Fruit fly (Drosophila melanogaster): Measurements from ENCODE around the gene Snx21.

Snx21 gene

dm6 chr2L:2734215-2734614, 31.2 kb downstream of the Snx21 start:
- TF ChIP-seq Myc (optimal IDR thresholded peaks at IDR 0.05) (no peak), ttk (optimal IDR thresholded peaks at IDR 0.05) (no peak), Sin3A (optimal IDR thresholded peaks at IDR 0.05) (no peak), h (optimal IDR thresholded peaks at IDR 0.05) (no peak), insv (optimal IDR thresholded peaks at IDR 0.05) (no peak), psq (optimal IDR thresholded peaks at IDR 0.05) (no peak)

dm6 chr2L:2732139-2732830, 33.2 kb downstream of the Snx21 start:
- TF ChIP-seq insv (optimal IDR thresholded peaks at IDR 0.05) (no peak), Sin3A (optimal IDR thresholded peaks at IDR 0.05) (no peak), Myc (optimal IDR thresholded peaks at IDR 0.05) (no peak), h (optimal IDR thresholded peaks at IDR 0.05) (no peak), psq (optimal IDR thresholded peaks at IDR 0.05) (no peak), ttk (optimal IDR thresholded peaks at IDR 0.05) (no peak)

dm6 chr2L:2731370-2732138, 33.9 kb downstream of the Snx21 start:
- no peak for TF ChIP-seq psq (optimal IDR thresholded peaks at IDR 0.05)
- no peak for TF ChIP-seq Sin3A (optimal IDR thresholded peaks at IDR 0.05)
- no peak for TF ChIP-seq Myc (optimal IDR thresholded peaks at IDR 0.05)
- TF ChIP-seq insv (optimal IDR thresholded peaks at IDR 0.05) = no peak
- no peak for TF ChIP-seq ttk (optimal IDR thresholded peaks at IDR 0.05)
- no peak for TF ChIP-seq h (optimal IDR thresholded peaks at IDR 0.05)

- TF ChIP-seq insv (optimal IDR thresholded peaks at IDR 0.05) (no peak), Myc (optimal IDR thresholded peaks at IDR 0.05) (no peak), psq (optimal IDR thresholded peaks at IDR 0.05) (no peak), Sin3A (optimal IDR thresholded peaks at IDR 0.05) (no peak), ttk (optimal IDR thresholded peaks at IDR 0.05) (no peak), h (optimal IDR thresholded peaks at IDR 0.05) (no peak)
Observed at dm6 chr2L:2730756-2731155, 34.7 kb downstream of the Snx21 start.

dm6 chr2L:2729882-2730281, 35.6 kb downstream of the Snx21 start:
- TF ChIP-seq Myc (optimal IDR thresholded peaks at IDR 0.05) (no peak), ttk (optimal IDR thresholded peaks at IDR 0.05) (no peak), Sin3A (optimal IDR thresholded peaks at IDR 0.05) (no peak), psq (optimal IDR thresholded peaks at IDR 0.05) (no peak), insv (optimal IDR thresholded peaks at IDR 0.05) (no peak), h (optimal IDR thresholded peaks at IDR 0.05) (no peak)

- TF ChIP-seq insv (optimal IDR thresholded peaks at IDR 0.05) (no peak), Myc (optimal IDR thresholded peaks at IDR 0.05) (no peak), ttk (optimal IDR thresholded peaks at IDR 0.05) (no peak), Sin3A (optimal IDR thresholded peaks at IDR 0.05) (no peak), h (optimal IDR thresholded peaks at IDR 0.05) (no peak), psq (optimal IDR thresholded peaks at IDR 0.05) (no peak)
Observed at dm6 chr2L:2728577-2728976, 36.9 kb downstream of the Snx21 start.

dm6 chr2L:2727812-2728211, 37.7 kb downstream of the Snx21 start:
- TF ChIP-seq insv (optimal IDR thresholded peaks at IDR 0.05) = no peak
- TF ChIP-seq Sin3A (optimal IDR thresholded peaks at IDR 0.05) = no peak
- TF ChIP-seq h (optimal IDR thresholded peaks at IDR 0.05) = no peak
- TF ChIP-seq Myc (optimal IDR thresholded peaks at IDR 0.05) = no peak
- TF ChIP-seq psq (optimal IDR thresholded peaks at IDR 0.05) = no peak
- TF ChIP-seq ttk (optimal IDR thresholded peaks at IDR 0.05) = no peak

- TF ChIP-seq insv (optimal IDR thresholded peaks at IDR 0.05) (no peak), Sin3A (optimal IDR thresholded peaks at IDR 0.05) (no peak), Myc (optimal IDR thresholded peaks at IDR 0.05) (no peak)
Observed at dm6 chr2L:2727364-2727763, 38.1 kb downstream of the Snx21 start.

dm6 chr2L:2725374-2725773, 40.1 kb downstream of the Snx21 start, which contains the start of gene CG31689:
TSS of gene CG31689 (plus strand) at chr2L:2725674.
- no peak for TF ChIP-seq psq (optimal IDR thresholded peaks at IDR 0.05)
- TF ChIP-seq Myc (optimal IDR thresholded peaks at IDR 0.05) = no peak
- TF ChIP-seq ttk (optimal IDR thresholded peaks at IDR 0.05) = no peak
- TF ChIP-seq insv (optimal IDR thresholded peaks at IDR 0.05) = no peak
- TF ChIP-seq h (optimal IDR thresholded peaks at IDR 0.05) = no peak

dm6 chr2L:2724459-2724858, 41.0 kb downstream of the Snx21 start:
- no peak for TF ChIP-seq insv (optimal IDR thresholded peaks at IDR 0.05)
- no peak for TF ChIP-seq ttk (optimal IDR thresholded peaks at IDR 0.05)
- no peak for TF ChIP-seq psq (optimal IDR thresholded peaks at IDR 0.05)
- no peak for TF ChIP-seq h (optimal IDR thresholded peaks at IDR 0.05)
- TF ChIP-seq Sin3A (optimal IDR thresholded peaks at IDR 0.05) = no peak
- no peak for TF ChIP-seq Myc (optimal IDR thresholded peaks at IDR 0.05)

dm6 chr2L:2723100-2723499, 42.4 kb downstream of the Snx21 start:
- TF ChIP-seq Sin3A (optimal IDR thresholded peaks at IDR 0.05) (no peak), ttk (optimal IDR thresholded peaks at IDR 0.05) (no peak), h (optimal IDR thresholded peaks at IDR 0.05) (no peak), Myc (optimal IDR thresholded peaks at IDR 0.05) (no peak), insv (optimal IDR thresholded peaks at IDR 0.05) (no peak), psq (optimal IDR thresholded peaks at IDR 0.05) (no peak)

dm6 chr2L:2721317-2721716, 44.1 kb downstream of the Snx21 start:
- TF ChIP-seq psq (optimal IDR thresholded peaks at IDR 0.05) (no peak), ttk (optimal IDR thresholded peaks at IDR 0.05) (no peak), Myc (optimal IDR thresholded peaks at IDR 0.05) (no peak), Sin3A (optimal IDR thresholded peaks at IDR 0.05) (no peak), insv (optimal IDR thresholded peaks at IDR 0.05) (no peak), h (optimal IDR thresholded peaks at IDR 0.05) (no peak)
